Fruit fly (Drosophila melanogaster): ENCODE data around the gene Cht5.

- TF ChIP-seq CG14711 (tag; optimal IDR thresholded peaks at IDR 0.05) (no peak), bab1 (GFP tag; optimal IDR thresholded peaks at IDR 0.05) (no peak), CG7045 (GFP tag; optimal IDR thresholded peaks at IDR 0.05) (no peak), pad (GFP tag; optimal IDR thresholded peaks at IDR 0.05) (no peak)
Measured at dm6 chr3R:13796071-13796470, 28.7 kb downstream of the Cht5 start.
